Worm (Caenorhabditis elegans): ENCODE results near the gene C35B1.7.
"Not testable (repeated sequence)": the region's sequence is repeated elsewhere in the genome, so short reads cannot be mapped to it uniquely, and the experiment has no call there.

Gene C35B1.7

DNA sequence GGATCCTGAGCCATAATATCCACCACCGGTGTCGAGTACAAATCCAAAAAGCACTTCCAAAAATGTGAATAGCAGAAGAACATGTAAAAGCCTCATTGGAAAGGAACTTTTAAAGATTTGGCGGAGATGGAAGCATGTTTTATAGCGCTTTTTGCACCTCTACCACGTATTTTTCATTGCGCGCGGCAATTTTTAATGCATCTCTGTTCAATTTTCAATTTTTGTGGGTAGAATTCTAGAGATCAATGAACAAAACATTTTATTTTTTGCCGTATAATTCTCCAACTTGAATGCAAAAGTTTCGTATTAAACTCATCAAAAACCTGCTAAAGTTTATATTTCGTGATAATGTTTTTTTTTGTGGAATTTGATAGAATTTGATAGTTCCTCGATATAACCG is 28.6 kb downstream of the C35B1.7 start, which contains the start of gene F49F1.9:
Gene F49F1.9 (minus strand): TSS at position 101 of the 400 bp plus-strand sequence.
- no peak for TF ChIP-seq him-1 (tag; optimal IDR thresholded peaks at IDR 0.05)
- no peak for TF ChIP-seq W03F9.2 (tag; optimal IDR thresholded peaks at IDR 0.05)
- TF ChIP-seq dao-5 (tag; optimal IDR thresholded peaks at IDR 0.05): no peak

DNA sequence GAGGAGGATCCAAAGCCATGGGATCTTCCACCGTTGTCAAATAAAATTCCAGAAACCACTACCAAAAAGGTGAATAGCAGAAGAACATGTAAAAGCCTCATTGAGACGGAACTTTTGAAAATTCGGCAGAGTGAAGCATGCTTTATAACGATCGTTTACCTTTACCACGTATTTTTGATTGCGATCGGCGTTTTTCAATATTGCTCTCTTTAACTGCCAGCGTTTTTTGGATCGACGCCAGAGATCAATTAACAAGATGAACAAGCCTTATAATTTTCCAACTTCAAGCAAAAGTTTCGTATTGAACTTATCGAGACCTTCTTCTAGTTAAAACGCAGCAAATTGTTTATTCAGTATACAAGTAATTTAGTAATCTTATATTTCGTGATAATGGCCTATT is 30.2 kb downstream of the C35B1.7 start, which contains the start of gene F49F1.10:
Gene F49F1.10 (minus strand): TSS at position 101 of the 400 bp plus-strand sequence.
- TF ChIP-seq W03F9.2 (tag; optimal IDR thresholded peaks at IDR 0.05): no peak
- TF ChIP-seq dao-5 (tag; optimal IDR thresholded peaks at IDR 0.05): no peak
- TF ChIP-seq him-1 (tag; optimal IDR thresholded peaks at IDR 0.05): no peak

DNA sequence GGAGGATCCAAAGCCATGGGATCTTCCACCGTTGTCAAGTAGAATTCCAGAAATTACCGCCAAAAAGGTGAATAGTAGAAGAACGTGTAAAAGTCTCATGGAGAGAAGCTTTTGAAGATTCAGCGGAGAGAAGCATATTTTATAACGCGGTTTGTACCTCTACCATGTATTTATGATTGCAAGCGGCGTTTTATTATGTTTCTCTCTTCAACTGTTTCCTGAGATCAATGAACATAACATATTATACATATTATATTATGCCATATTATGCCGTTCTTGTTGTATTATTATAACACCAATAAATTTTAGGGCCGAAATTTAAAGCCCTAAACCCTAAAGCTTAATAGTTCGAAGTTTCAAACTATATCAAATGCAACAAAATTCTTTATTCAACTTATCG is 31.4 kb downstream of the C35B1.7 start, which contains the start of gene F49F1.18:
Gene F49F1.18 (minus strand): TSS at position 101 of the 400 bp plus-strand sequence.
- no peak for TF ChIP-seq W03F9.2 (tag; optimal IDR thresholded peaks at IDR 0.05)
- TF ChIP-seq him-1 (tag; optimal IDR thresholded peaks at IDR 0.05): no peak
- no peak for TF ChIP-seq dao-5 (tag; optimal IDR thresholded peaks at IDR 0.05)

DNA sequence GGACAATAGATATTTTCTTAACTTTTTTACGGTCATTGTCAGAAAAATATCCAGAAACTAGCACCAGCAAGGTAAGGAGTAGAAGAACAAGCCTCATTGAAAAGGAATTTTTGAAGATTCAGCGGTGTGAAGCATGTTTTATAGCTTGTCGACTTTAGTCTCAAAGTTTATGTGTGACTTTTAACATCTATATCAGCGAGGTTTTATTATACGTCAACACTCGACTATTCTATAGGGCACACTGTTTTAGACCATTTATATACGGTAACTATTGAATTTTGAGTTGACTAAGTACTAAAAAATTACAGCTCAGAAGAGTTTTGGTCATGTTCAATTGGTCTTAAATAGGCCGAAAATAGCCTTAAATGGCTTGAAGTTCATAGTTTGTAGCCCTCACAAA is 32.4 kb downstream of the C35B1.7 start, which contains the start of gene F49F1.11:
Gene F49F1.11 (minus strand): TSS at position 101 of the 400 bp plus-strand sequence.
- no peak for TF ChIP-seq dao-5 (tag; optimal IDR thresholded peaks at IDR 0.05)
- no peak for TF ChIP-seq W03F9.2 (tag; optimal IDR thresholded peaks at IDR 0.05)
- no peak for TF ChIP-seq him-1 (tag; optimal IDR thresholded peaks at IDR 0.05)

DNA sequence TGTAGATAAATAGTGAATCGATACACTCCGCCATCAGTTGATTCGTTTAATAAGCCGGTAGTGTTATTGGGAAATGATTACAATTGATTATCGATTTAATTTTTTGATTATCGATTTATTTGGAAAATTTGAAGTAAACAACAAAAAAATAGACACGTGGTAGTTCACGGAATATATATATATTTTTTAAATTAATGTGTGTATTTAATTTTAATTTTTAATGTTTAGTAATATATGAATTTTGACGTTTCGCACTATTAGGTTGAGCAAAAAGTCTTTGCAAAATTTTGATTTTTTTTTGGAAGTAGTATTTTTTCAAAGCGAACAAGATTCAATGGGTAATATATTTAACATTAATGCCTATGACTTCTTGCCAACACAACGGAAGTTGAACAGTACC is 34.1 kb downstream of the C35B1.7 start, which contains the start of gene F49F1.12:
Gene F49F1.12 (minus strand): TSS at position 101 of the 400 bp plus-strand sequence.
- TF ChIP-seq him-1, dao-5, W03F9.2 (tag; optimal IDR thresholded peaks at IDR 0.05): not testable (repeated sequence)

DNA sequence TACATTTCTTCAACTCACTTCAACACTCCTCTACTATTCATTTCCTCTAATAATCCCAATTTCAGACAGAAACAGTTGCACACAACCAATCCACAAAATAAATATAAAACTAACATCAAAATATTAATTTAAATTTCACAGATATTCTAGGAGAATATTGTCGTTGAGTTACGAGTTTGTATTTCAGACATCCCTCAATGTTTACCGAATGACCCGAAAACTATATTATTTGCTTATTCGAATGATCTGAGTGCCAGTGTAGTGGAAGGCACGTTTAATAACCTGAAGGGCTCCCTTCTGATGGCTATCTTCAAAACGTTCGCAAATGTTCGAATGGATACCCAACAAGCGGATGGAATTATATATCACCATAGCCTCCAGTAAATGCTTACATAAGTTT is 35.9 kb downstream of the C35B1.7 start, which contains the start of gene R07C12.3:
Gene R07C12.3 (plus strand): TSS at position 301 of the 400 bp plus-strand sequence.
- TF ChIP-seq dao-5 (tag; optimal IDR thresholded peaks at IDR 0.05) (no peak), W03F9.2 (tag; optimal IDR thresholded peaks at IDR 0.05) (no peak)

DNA sequence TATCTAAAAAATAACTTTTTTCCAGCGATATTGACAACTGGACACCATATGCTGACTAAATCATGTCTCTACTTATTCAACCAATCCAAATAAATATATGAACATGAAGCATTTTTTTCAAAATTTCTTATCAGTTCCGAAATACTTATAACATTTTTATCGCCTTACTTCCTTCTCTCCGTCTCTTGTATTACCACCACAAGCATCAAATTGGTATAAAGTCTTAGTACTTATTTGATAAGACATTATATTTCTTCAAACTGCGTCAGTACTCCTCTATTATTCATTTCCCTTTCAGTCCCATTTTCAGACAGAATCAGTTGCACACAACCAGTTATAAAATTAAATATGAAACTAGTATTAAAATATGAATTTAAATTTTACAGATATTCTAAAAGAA is 39.0 kb downstream of the C35B1.7 start:
- TF ChIP-seq dao-5 (tag; optimal IDR thresholded peaks at IDR 0.05): no peak
- TF ChIP-seq him-1 (tag; optimal IDR thresholded peaks at IDR 0.05): no peak
- no peak for TF ChIP-seq W03F9.2 (tag; optimal IDR thresholded peaks at IDR 0.05)

DNA sequence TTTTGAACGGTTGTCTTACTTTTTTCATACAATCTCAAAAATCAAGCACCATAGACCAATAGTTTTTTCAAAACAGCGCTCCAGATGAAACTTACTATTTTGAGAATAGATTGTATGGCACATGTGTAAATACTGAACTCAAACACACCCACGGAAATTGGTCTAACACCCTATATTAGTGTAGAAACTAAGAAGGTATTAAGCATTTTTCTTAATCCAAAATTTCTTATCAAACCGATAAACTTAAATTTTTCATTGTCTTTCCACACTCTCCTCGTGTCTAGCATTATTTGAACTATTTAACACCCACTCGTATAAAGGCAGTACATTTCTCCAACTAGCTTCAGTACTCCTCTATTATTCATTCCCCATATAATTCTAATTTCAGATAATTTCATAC is 41.3 kb downstream of the C35B1.7 start:
- no peak for TF ChIP-seq dao-5 (tag; optimal IDR thresholded peaks at IDR 0.05)
- TF ChIP-seq W03F9.2 (tag; optimal IDR thresholded peaks at IDR 0.05): no peak
- no peak for TF ChIP-seq him-1 (tag; optimal IDR thresholded peaks at IDR 0.05)

DNA sequence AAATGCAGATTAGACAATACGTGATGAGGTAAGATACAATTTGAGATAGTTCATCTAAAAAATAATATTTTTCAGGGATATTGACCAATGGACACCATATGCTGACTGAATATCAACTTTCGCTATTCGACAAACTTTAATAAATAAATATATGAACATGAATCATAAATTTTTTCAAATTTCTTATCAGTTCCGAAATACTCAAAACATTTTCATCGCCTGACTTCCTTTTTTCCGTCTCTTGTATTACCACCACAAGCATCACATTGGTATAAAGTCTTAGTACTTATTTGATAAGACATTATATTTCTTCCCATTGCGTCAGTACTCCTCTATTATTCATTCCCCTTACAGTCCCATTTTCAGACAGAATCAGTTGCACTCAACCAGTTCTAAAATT is 43.3 kb downstream of the C35B1.7 start, which contains the start of the genes K08D10.10 and R07C12.1:
Gene K08D10.10 (plus strand): TSS at position 93 of the 400 bp plus-strand sequence.
Gene R07C12.1 (plus strand): TSS at position 314 of the 400 bp plus-strand sequence.
- TF ChIP-seq him-1 (tag; optimal IDR thresholded peaks at IDR 0.05): no peak
- no peak for TF ChIP-seq dao-5 (tag; optimal IDR thresholded peaks at IDR 0.05)
- no peak for TF ChIP-seq W03F9.2 (tag; optimal IDR thresholded peaks at IDR 0.05)

DNA sequence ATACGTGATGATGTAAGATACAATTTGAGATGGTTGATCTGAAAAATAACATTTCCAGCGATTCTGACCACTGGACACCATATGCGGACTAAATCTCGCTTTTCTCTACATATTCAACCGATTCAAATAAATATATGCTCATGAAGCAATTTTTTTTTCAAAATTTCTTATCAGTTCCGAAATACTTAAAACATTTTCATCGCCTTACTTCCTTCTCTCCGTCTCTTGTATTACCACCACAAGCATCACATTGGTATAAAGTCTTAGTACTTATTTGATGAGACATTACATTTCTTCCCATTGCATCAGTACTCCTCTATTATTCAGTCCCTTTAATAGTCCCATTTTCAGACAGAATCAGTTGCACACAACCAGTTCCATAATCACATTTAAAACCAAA is 45.8 kb downstream of the C35B1.7 start, which contains the start of gene K08D10.14:
Gene K08D10.14 (plus strand): TSS at position 301 of the 400 bp plus-strand sequence.
- no peak for TF ChIP-seq him-1 (tag; optimal IDR thresholded peaks at IDR 0.05)
- no peak for TF ChIP-seq dao-5 (tag; optimal IDR thresholded peaks at IDR 0.05)
- TF ChIP-seq W03F9.2 (tag; optimal IDR thresholded peaks at IDR 0.05): no peak
